Fruit fly (Drosophila melanogaster): Measurements from ENCODE around the gene Ostgamma.

Gene Ostgamma

DNA sequence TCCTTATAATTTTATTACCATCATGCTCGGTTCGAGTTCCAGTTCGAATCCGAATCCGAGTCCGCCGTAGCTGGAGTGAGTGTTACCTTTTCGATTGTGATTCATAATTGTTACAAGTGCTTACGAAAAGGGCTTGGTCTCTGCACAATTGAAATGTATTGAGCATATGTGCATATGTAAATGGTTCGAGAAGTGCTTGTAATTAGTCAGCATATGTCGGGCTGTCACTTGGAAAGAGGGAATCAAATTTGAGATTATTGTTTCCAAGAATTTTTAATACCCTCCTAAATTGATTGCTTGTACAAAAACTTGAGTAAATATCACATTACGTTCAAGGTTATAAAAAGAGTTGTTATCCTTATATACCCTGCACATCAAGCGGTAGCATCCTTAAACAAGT, 14.5 kb downstream of the Ostgamma start:
- no peak for TF ChIP-seq CG17801 (GFP tag; optimal IDR thresholded peaks at IDR 0.05; ENCODE audit: partially characterized antibody)

DNA sequence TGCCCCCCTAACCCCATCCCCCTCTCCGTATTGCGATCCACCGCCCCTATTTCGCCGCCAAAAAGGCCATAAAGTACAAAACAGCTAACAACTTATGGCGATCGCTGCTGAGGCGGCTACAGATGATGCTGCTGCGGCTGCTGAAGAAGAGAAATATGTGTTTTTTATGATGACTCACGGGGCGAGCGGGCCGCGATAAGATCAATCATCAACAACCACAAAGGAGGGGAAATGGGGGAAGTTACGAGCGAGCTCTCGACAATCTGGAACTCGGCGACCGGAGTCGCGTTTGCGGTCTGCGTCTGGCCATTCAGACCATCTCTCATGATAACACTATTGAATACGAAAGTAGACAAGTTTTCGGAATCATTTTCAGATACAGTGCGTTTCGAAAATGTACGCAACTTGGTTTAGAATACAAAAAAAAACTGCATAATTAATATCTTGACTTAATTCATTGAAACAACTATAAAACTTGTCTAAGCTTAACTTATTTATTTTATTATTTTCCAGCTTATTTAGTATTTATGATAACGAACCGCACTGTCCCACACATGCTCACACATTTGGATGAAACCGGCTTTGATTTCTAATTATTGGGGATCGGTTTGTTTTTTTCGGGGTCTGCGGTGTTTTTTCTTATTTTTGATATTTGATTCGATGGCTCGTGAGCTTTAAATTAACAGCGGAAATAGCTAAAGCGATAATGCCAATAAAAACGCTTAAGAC, 15.7 kb downstream of the Ostgamma start:
- TF ChIP-seq CG17801 (GFP tag; optimal IDR thresholded peaks at IDR 0.05; ENCODE audit: partially characterized antibody): no peak

- TF ChIP-seq CG17801 (GFP tag; optimal IDR thresholded peaks at IDR 0.05; ENCODE audit: partially characterized antibody): no peak
Observed at dm6 chr2L:8290653-8291233, 17.2 kb downstream of the Ostgamma start.

DNA sequence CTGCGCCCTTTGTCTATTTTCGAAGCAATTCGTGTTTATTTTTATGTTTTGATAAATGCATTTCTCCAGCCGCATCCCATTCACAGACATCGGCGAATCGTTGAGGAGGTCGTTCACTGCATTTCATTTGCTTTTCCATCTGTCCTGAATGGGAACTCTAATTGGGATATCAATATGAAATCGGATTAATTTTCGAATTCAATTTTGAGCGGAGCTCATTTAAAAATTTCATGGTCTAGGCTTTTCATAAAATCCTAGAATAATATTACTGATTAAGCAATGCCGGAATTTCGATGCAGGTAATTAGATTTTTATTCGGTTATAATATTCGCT, 17.9 kb downstream of the Ostgamma start:
- TF ChIP-seq CG17801 (GFP tag; optimal IDR thresholded peaks at IDR 0.05; ENCODE audit: partially characterized antibody): no peak

- no peak for TF ChIP-seq CG17801 (GFP tag; optimal IDR thresholded peaks at IDR 0.05; ENCODE audit: partially characterized antibody)
Observed at dm6 chr2L:8289352-8290091, 18.5 kb downstream of the Ostgamma start.

- TF ChIP-seq CG17801 (GFP tag; optimal IDR thresholded peaks at IDR 0.05; ENCODE audit: partially characterized antibody): no peak
Observed at dm6 chr2L:8288087-8288486, 19.9 kb downstream of the Ostgamma start.

- no peak for TF ChIP-seq CG17801 (GFP tag; optimal IDR thresholded peaks at IDR 0.05; ENCODE audit: partially characterized antibody)
Observed at dm6 chr2L:8286595-8286994, 21.4 kb downstream of the Ostgamma start.

dm6 chr2L:8284913-8285619, 22.9 kb downstream of the Ostgamma start:
- TF ChIP-seq CG17801 (GFP tag; optimal IDR thresholded peaks at IDR 0.05; ENCODE audit: partially characterized antibody): no peak

dm6 chr2L:8281872-8282271, 26.1 kb downstream of the Ostgamma start:
- no peak for TF ChIP-seq CG17801 (GFP tag; optimal IDR thresholded peaks at IDR 0.05; ENCODE audit: partially characterized antibody)

DNA sequence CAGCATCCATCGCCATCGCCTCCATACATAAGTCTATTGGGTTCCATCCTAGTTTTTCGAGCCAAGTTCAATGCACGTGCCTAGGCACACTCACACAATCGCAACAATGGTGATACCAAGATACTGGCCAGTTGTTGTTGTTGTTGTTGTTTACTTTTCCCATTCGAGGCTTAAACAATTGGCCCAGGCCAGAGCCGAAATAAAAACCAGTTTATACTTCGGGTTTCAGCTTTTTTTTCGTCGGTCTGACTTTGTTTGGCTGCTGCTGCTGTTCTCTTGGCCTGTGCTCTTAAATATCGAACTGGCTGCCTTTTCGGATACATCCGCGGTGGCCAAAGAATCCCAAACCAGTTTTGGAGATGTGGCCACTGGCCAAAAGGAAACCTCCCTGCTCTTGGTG, 27.8 kb downstream of the Ostgamma start:
- TF ChIP-seq CG17801 (GFP tag; optimal IDR thresholded peaks at IDR 0.05; ENCODE audit: partially characterized antibody): no peak

DNA sequence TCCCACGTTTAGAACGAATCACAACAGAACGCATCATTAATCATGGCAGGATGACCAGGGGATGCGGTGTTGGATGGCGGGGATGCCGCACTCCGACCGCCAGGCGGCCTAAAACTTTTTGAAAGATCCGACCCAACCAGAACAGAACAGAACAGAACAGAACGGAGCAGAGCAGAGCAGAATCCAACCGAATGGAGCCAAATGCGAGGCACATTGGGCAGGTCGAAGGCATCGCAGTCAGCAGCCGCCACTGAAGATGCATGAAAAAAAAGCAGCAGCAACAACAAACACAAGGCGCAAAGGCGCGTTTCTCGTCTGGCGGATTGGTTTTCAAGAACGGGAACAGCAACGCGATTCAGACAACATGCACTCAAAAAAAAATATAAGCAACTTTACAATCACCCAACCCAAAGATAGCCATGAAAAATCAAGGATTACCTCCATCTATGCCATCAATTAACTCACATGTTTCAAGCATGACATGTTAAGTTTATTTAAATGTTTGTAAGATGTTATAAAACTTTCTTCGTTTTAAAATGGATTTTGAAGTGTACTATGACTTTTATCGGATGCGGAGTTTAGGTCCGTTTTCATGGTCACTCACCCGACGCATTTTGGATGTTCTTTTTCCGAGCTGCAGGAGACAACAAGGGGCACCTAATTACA, 28.5 kb downstream of the Ostgamma start:
- TF ChIP-seq CG17801 (GFP tag; optimal IDR thresholded peaks at IDR 0.05; ENCODE audit: partially characterized antibody): no peak

dm6 chr2L:8277561-8278201, 30.3 kb downstream of the Ostgamma start:
- TF ChIP-seq CG17801 (GFP tag; optimal IDR thresholded peaks at IDR 0.05; ENCODE audit: partially characterized antibody): peak; percentile 95

- TF ChIP-seq CG17801 (GFP tag; optimal IDR thresholded peaks at IDR 0.05; ENCODE audit: partially characterized antibody): no peak
Observed at dm6 chr2L:8276880-8277279, 31.1 kb downstream of the Ostgamma start.

DNA sequence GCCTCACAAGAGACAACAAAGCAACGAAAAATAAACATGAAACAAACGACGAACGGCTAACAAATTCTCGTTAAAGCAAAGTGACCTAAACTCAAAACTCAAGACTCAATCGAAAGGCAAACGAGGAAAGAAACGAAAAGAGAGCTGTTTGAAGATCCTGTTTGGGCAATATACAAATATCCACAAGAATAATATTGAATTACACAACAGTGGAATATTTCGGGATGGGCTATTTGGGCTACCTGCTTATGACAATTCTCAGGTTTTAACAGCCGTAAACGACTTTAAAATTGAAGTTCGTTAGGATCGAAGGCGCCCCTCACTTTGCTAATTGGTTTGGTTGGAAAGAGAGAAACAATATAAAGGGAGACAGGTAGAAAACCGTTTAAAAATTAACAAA, 31.7 kb downstream of the Ostgamma start:
- no peak for TF ChIP-seq CG17801 (GFP tag; optimal IDR thresholded peaks at IDR 0.05; ENCODE audit: partially characterized antibody)
